Worm (Caenorhabditis elegans) whole organism, young adult: ENCODE results near the gene cdk-1.

Experiments
- F57C9.4 ChIP-seq: sonication (generic microtip); optimal IDR thresholded peaks from 2 replicates; lab custom pipeline; 2017; ENCODE audit warnings: mild to moderate bottlenecking, missing genetic modification characterization, missing compliant biosample characterization
- T07F8.4 ChIP-seq: sonication (generic microtip); optimal IDR thresholded peaks from 2 replicates; lab custom pipeline; 2016; ENCODE audit warnings: mild to moderate bottlenecking, missing genetic modification characterization, moderate library complexity, missing compliant biosample characterization
- ama-1 ChIP-seq, 3 experiments: fragments of 150-350 bp in 1 of 3; sonication (generic microtip) in 2 of 3; optimal IDR thresholded peaks; 2 replicates each; lab custom pipeline; 2014 to 2018; ENCODE audit warnings: missing biosample characterization in 2 of 3, missing genetic modification characterization in 2 of 3, missing genetic modification reagents in 2 of 3
- attf-5 ChIP-seq: fragments of 200-800 bp; sonication (Bioruptor generic); optimal IDR thresholded peaks from 2 replicates; lab custom pipeline; 2018; ENCODE audit warnings: mild to moderate bottlenecking, missing genetic modification characterization, missing compliant biosample characterization
- ceh-27 ChIP-seq: fragments of 200-800 bp; sonication (Bioruptor generic); optimal IDR thresholded peaks from 2 replicates; lab custom pipeline; 2018; ENCODE audit warnings: mild to moderate bottlenecking, missing genetic modification characterization, moderate library complexity, missing compliant biosample characterization
- dox-1 ChIP-seq: fragments of 200-800 bp; sonication (Bioruptor generic); IDR thresholded peaks from 2 replicates; pipeline ENCODE4 v1.3.6; 2022; ENCODE audit warnings: missing genetic modification reagents, missing genetic modification characterization, missing compliant biosample characterization
- lin-40 ChIP-seq: sonication (generic microtip); optimal IDR thresholded peaks from 2 replicates; lab custom pipeline; 2016; ENCODE audit warnings: missing genetic modification characterization, mild to moderate bottlenecking, missing compliant biosample characterization, missing genotype, missing genetic modification reagents
- nfyb-1 ChIP-seq: fragments of 200-800 bp; sonication (Bioruptor generic); IDR thresholded peaks from 2 replicates; pipeline ENCODE4 v1.3.6; 2022; ENCODE audit warnings: missing genetic modification reagents, missing genetic modification characterization, missing compliant biosample characterization
- nhr-90 ChIP-seq: sonication (generic microtip); optimal IDR thresholded peaks from 2 replicates; lab custom pipeline; 2016; ENCODE audit warnings: missing genotype, mild to moderate bottlenecking, missing genetic modification characterization, missing compliant biosample characterization
- sea-2 ChIP-seq: fragments of 200-800 bp; sonication (Bioruptor generic); IDR thresholded peaks from 2 replicates; pipeline ENCODE4 v1.3.6; 2022; ENCODE audit warnings: missing genetic modification characterization, missing compliant biosample characterization
- unc-62 ChIP-seq: fragments of 150-350 bp; optimal IDR thresholded peaks from 2 replicates; lab custom pipeline; 2014; ENCODE audit warnings: missing biosample characterization, missing genetic modification reagents, missing genetic modification characterization
- zim-3 ChIP-seq: sonication (generic microtip); optimal IDR thresholded peaks from 2 replicates; lab custom pipeline; 2017; ENCODE audit warnings: mild to moderate bottlenecking, missing genetic modification characterization, moderate library complexity, missing compliant biosample characterization
- ztf-28 ChIP-seq: fragments of 200-800 bp; sonication (Bioruptor generic); IDR thresholded peaks from 2 replicates; pipeline ENCODE4 v1.3.6; 2022; ENCODE audit warnings: missing genetic modification reagents, missing genetic modification characterization, missing compliant biosample characterization
- ztf-3 ChIP-seq: fragments of 200-800 bp; sonication (Bioruptor generic); optimal IDR thresholded peaks from 2 replicates; lab custom pipeline; 2018; ENCODE audit warnings: mild to moderate bottlenecking, missing genetic modification characterization, missing compliant biosample characterization

DNA sequence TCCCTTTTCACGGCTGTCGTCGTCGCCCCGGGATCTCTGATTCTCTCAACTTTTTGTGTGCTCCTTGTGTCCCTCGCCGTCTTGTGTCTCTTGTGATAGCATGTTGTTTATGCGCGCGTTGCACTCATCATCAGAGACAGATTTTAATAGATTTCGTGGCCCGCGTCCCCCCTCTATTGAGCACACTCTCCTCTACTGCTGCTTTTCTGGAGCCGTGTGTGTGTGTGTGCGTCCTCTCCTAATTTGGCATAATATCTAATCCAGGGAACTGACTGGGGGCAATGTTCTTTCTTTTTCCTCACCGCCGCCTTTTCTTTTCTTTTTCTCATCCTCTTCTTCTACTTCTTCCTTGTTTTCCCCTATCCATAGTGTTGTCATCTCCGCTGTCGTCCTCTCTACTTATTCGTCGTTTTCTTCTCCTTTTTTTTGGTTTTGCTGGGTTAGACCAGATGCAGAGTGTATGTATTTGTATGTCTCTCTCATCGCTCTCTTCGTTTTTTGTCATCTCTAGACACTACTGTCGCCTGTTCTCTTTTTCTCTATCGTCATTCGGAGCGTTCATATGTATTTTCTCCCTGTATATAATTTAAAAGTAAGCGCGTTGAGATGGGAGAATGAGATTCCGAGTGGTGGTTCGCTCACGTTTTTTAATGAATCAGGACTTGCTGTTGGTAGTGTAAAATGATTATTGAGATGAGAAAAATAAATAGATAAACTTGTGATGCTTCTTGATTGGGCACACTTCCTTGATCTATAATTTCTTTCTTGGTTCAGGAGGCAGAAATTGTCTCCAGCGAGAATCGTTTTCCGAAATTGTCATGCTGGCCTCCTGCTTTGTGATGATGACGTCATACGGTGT is 43.3 kb upstream of the cdk-1 start:
- TF ChIP-seq ama-1 (optimal IDR thresholded peaks at IDR 0.05; lab: Kevin White, UChicago): no peak
- no peak for TF ChIP-seq ama-1 (GFP tag; optimal IDR thresholded peaks at IDR 0.05; lab: Kevin White, UChicago)
- 0 out of 2 replicates have a peak, but pooled peaks have one; percentile 19 for TF ChIP-seq nfyb-1 (GFP tag; lab: Robert Waterston, UW)
- TF ChIP-seq nhr-90 (tag; lab: Kevin White, UChicago): no peak
- no peak for TF ChIP-seq sea-2 (GFP tag; lab: Robert Waterston, UW)
- no peak for TF ChIP-seq ztf-28 (GFP tag; lab: Robert Waterston, UW)
- TF ChIP-seq T07F8.4 (tag; lab: Kevin White, UChicago): no peak
- TF ChIP-seq ceh-27 (GFP tag; lab: Kevin White, UChicago): peak; percentile 38
- TF ChIP-seq dox-1 (GFP tag; lab: Robert Waterston, UW): no peak
- TF ChIP-seq lin-40 (tag; lab: Kevin White, UChicago): no peak
- TF ChIP-seq unc-62 (GFP tag; lab: Kevin White, UChicago): no peak
- no peak for TF ChIP-seq ztf-3 (GFP tag; lab: Kevin White, UChicago)
- TF ChIP-seq zim-3 (tag; lab: Kevin White, UChicago): no peak
- no peak for TF ChIP-seq attf-5 (GFP tag; lab: Kevin White, UChicago)
- no peak for TF ChIP-seq F57C9.4 (tag; lab: Kevin White, UChicago)
